Worm (Caenorhabditis elegans) whole organism, L4 larva: Measurements from ENCODE around the gene tsp-13.

Experiments used
- D1046.2 ChIP-seq: fragments of 200-800 bp; sonication (Bioruptor generic); IDR thresholded peaks from 2 replicates; pipeline ENCODE4 v1.3.6; 2022; ENCODE audit warnings: missing genetic modification characterization, missing compliant biosample characterization
- F10B5.3 ChIP-seq: sonication (generic microtip); optimal IDR thresholded peaks from 2 replicates; lab custom pipeline; 2016; ENCODE audit warnings: mild to moderate bottlenecking, missing genetic modification characterization, missing compliant biosample characterization
- F44E2.7 ChIP-seq: fragments of 200-800 bp; sonication (Bioruptor generic); IDR thresholded peaks from 2 replicates; pipeline ENCODE4 v2.1.2; 2022; ENCODE audit warnings: missing genetic modification characterization, missing compliant biosample characterization
- F49E8.2 ChIP-seq: sonication (generic microtip); optimal IDR thresholded peaks from 2 replicates; lab custom pipeline; 2016; ENCODE audit warnings: missing compliant biosample characterization, mild to moderate bottlenecking, missing genetic modification characterization, borderline replicate concordance
- Y75B8A.6 ChIP-seq: fragments of 200-800 bp; sonication (Bioruptor generic); IDR thresholded peaks from 2 replicates; pipeline ENCODE4 v1.3.6; 2022; ENCODE audit warnings: missing genetic modification reagents, missing genetic modification characterization, missing compliant biosample characterization
- ZK337.2 ChIP-seq: fragments of 200-800 bp; sonication (Bioruptor generic); IDR thresholded peaks from 2 replicates; pipeline ENCODE4 v1.3.6; 2022; ENCODE audit warnings: missing genetic modification reagents, missing genetic modification characterization, missing compliant biosample characterization
- ZK546.5 ChIP-seq, 2 experiments: sonication (generic microtip); optimal IDR thresholded peaks; 2 replicates each; lab custom pipeline; 2017; ENCODE audit warnings: missing biosample characterization in 2 of 2, missing genetic modification characterization in 2 of 2
- aha-1 ChIP-seq: fragments of 150-350 bp; peaks from one replicate; lab custom pipeline; 2014; ENCODE audit warnings: missing biosample characterization, missing genetic modification characterization
- arid-1 ChIP-seq: fragments of 200-800 bp; sonication (Bioruptor generic); conservative IDR thresholded peaks from 2 replicates; pipeline ENCODE4 v1.3.6; 2022; ENCODE audit warnings: missing genetic modification reagents, missing genetic modification characterization, missing compliant biosample characterization
- attf-4 ChIP-seq: sonication (generic microtip); optimal IDR thresholded peaks from 3 replicates; lab custom pipeline; 2017; ENCODE audit warnings: missing biosample characterization, missing genetic modification characterization
- ceh-20 ChIP-seq: fragments of 200-800 bp; sonication (Bioruptor generic); IDR thresholded peaks from 2 replicates; pipeline ENCODE4 v1.3.6; 2022; ENCODE audit warnings: missing genetic modification reagents, missing genetic modification characterization, missing compliant biosample characterization
- ceh-44 ChIP-seq: fragments of 200-800 bp; sonication (Bioruptor generic); IDR thresholded peaks from 2 replicates; pipeline ENCODE4 v1.3.6; 2022; ENCODE audit warnings: missing genetic modification reagents, missing genetic modification characterization, missing compliant biosample characterization
- ceh-62 ChIP-seq: sonication (generic microtip); optimal IDR thresholded peaks from 2 replicates; lab custom pipeline; 2017; ENCODE audit warnings: missing biosample characterization, missing genetic modification characterization
- ceh-82 ChIP-seq: sonication (generic microtip); optimal IDR thresholded peaks from 2 replicates; lab custom pipeline; 2017; ENCODE audit warnings: missing biosample characterization, missing genetic modification characterization
- cey-2 ChIP-seq: sonication (generic microtip); optimal IDR thresholded peaks from 3 replicates; lab custom pipeline; 2017; ENCODE audit warnings: missing genetic modification characterization, mild to moderate bottlenecking, missing compliant biosample characterization, antibody characterized with exemption, borderline replicate concordance; ENCODE audit not compliant: insufficient read depth
- ctbp-1 ChIP-seq: fragments of 200-800 bp; sonication (Bioruptor generic); IDR thresholded peaks from 2 replicates; pipeline ENCODE4 v1.3.6; 2022; ENCODE audit warnings: missing genetic modification reagents, missing genetic modification characterization, missing compliant biosample characterization
- daf-8 ChIP-seq: fragments of 200-800 bp; sonication (Bioruptor generic); IDR thresholded peaks from 2 replicates; pipeline ENCODE4 v1.3.6; 2022; ENCODE audit warnings: missing genetic modification characterization, missing compliant biosample characterization
- dmd-8 ChIP-seq: fragments of 200-800 bp; sonication (Bioruptor generic); IDR thresholded peaks from 2 replicates; pipeline ENCODE4 v1.3.6; 2022; ENCODE audit warnings: missing genetic modification characterization, missing compliant biosample characterization
- dve-1 ChIP-seq: sonication (generic microtip); optimal IDR thresholded peaks from 2 replicates; lab custom pipeline; 2017; ENCODE audit warnings: antibody characterized with exemption, mild to moderate bottlenecking, missing genetic modification characterization, missing compliant biosample characterization; ENCODE audit not compliant: insufficient read depth
- egl-43 ChIP-seq: fragments of 200-800 bp; sonication (Bioruptor generic); IDR thresholded peaks from 2 replicates; pipeline ENCODE4 v1.3.6; 2022; ENCODE audit warnings: missing genetic modification reagents, missing genetic modification characterization, missing compliant biosample characterization
- fos-1 ChIP-seq: fragments of 150-350 bp; optimal IDR thresholded peaks from 2 replicates; lab custom pipeline; 2014; ENCODE audit warnings: missing biosample characterization, missing genetic modification characterization
- hmg-1.1 ChIP-seq: fragments of 200-800 bp; sonication (Bioruptor generic); IDR thresholded peaks from 2 replicates; pipeline ENCODE4 v1.3.6; 2022; ENCODE audit warnings: missing genetic modification reagents, missing genetic modification characterization, missing compliant biosample characterization
- lim-7 ChIP-seq: fragments of 200-800 bp; sonication (Bioruptor generic); IDR thresholded peaks from 2 replicates; pipeline ENCODE4 v1.3.6; 2022; ENCODE audit warnings: missing genetic modification characterization, missing compliant biosample characterization
- lin-13 ChIP-seq: fragments of 150-350 bp; optimal IDR thresholded peaks from 2 replicates; lab custom pipeline; 2014; ENCODE audit warnings: missing biosample characterization, missing genetic modification reagents, missing genetic modification characterization
- lsy-2 ChIP-seq, 2 experiments: fragments of 150-350 bp in 1 of 2; sonication (generic microtip) in 1 of 2; optimal IDR thresholded peaks; 2 replicates each; lab custom pipeline; 2014 to 2017; ENCODE audit warnings: missing biosample characterization in 2 of 2, missing genetic modification characterization in 2 of 2
- madf-5 ChIP-seq, 2 experiments: fragments of 200-800 bp; sonication (Bioruptor generic); IDR thresholded peaks; 2 replicates each; pipeline ENCODE4 v1.3.6; 2022; ENCODE audit warnings: missing compliant biosample characterization in 2 of 2, missing genetic modification characterization in 2 of 2
- madf-9 ChIP-seq: fragments of 200-800 bp; sonication (Bioruptor generic); conservative IDR thresholded peaks from 2 replicates; pipeline ENCODE4 v1.3.6; 2022; ENCODE audit warnings: missing genetic modification reagents, missing genetic modification characterization, missing compliant biosample characterization
- mep-1 ChIP-seq: fragments of 150-350 bp; sonication (generic microtip); optimal IDR thresholded peaks from 3 replicates; lab custom pipeline; 2014; ENCODE audit warnings: missing biosample characterization, missing genetic modification characterization
- mes-2 ChIP-seq: sonication (generic microtip); optimal IDR thresholded peaks from 2 replicates; lab custom pipeline; 2016; ENCODE audit warnings: missing genotype, mild to moderate bottlenecking, missing genetic modification characterization, missing compliant biosample characterization; ENCODE audit not compliant: poor library complexity, severe bottlenecking
- mxl-2 ChIP-seq: fragments of 200-800 bp; sonication (Bioruptor generic); conservative IDR thresholded peaks from 2 replicates; pipeline ENCODE4 v1.3.6; 2022; ENCODE audit warnings: missing genetic modification reagents, missing genetic modification characterization, missing compliant biosample characterization
- nhr-10 ChIP-seq: fragments of 150-350 bp; optimal IDR thresholded peaks from 2 replicates; lab custom pipeline; 2014; ENCODE audit warnings: missing biosample characterization, missing genetic modification characterization
- nhr-11 ChIP-seq: fragments of 150-350 bp; optimal IDR thresholded peaks from 2 replicates; lab custom pipeline; 2014; ENCODE audit warnings: missing biosample characterization, missing genetic modification characterization
- nhr-111 ChIP-seq: fragments of 200-800 bp; sonication (Bioruptor generic); optimal IDR thresholded peaks from 2 replicates; lab custom pipeline; 2018; ENCODE audit warnings: mild to moderate bottlenecking, missing genetic modification characterization, missing compliant biosample characterization
- nhr-237 ChIP-seq: sonication (generic microtip); optimal IDR thresholded peaks from 2 replicates; lab custom pipeline; 2017; ENCODE audit warnings: missing biosample characterization, missing genetic modification characterization
- nhr-28 ChIP-seq: fragments of 150-350 bp; optimal IDR thresholded peaks from 2 replicates; lab custom pipeline; 2014; ENCODE audit warnings: missing biosample characterization, missing genetic modification characterization
- nhr-48 ChIP-seq: sonication (generic microtip); optimal IDR thresholded peaks from 2 replicates; lab custom pipeline; 2016; ENCODE audit warnings: mild to moderate bottlenecking, missing genetic modification characterization, missing compliant biosample characterization
- pha-4 ChIP-seq, 2 experiments: fragments of 150-350 bp in 1 of 2; fragments of 200-800 bp in 1 of 2; sonication (Bioruptor generic) in 1 of 2; IDR thresholded peaks in 1 of 2; optimal IDR thresholded peaks in 1 of 2; 2 replicates each; pipeline versions ENCODE4 v1.3.6 to Lab custom; 2014 to 2022; ENCODE audit warnings: missing genetic modification characterization in 2 of 2, missing genetic modification reagents in 2 of 2, missing biosample characterization in 1 of 2, missing compliant biosample characterization in 1 of 2
- php-3 ChIP-seq: fragments of 200-800 bp; sonication (Bioruptor generic); IDR thresholded peaks from 2 replicates; pipeline ENCODE4 v1.3.6; 2022; ENCODE audit warnings: missing genetic modification reagents, missing genetic modification characterization, missing compliant biosample characterization
- rbr-2 ChIP-seq: sonication (generic microtip); optimal IDR thresholded peaks from 2 replicates; lab custom pipeline; 2016; ENCODE audit warnings: missing genotype, missing genetic modification characterization, missing compliant biosample characterization
- set-16 ChIP-seq: fragments of 200-800 bp; sonication (Bioruptor generic); IDR thresholded peaks from 2 replicates; pipeline ENCODE4 v1.3.6; 2022; ENCODE audit warnings: missing genetic modification reagents, missing genetic modification characterization, missing compliant biosample characterization
- skn-1 ChIP-seq: fragments of 150-350 bp; optimal IDR thresholded peaks from 2 replicates; lab custom pipeline; 2014; ENCODE audit warnings: missing biosample characterization, missing genetic modification characterization
- spr-3 ChIP-seq: fragments of 200-800 bp; sonication (Bioruptor generic); optimal IDR thresholded peaks from 2 replicates; lab custom pipeline; 2018; ENCODE audit warnings: mild to moderate bottlenecking, missing genetic modification characterization, missing compliant biosample characterization
- tag-97 ChIP-seq: fragments of 200-800 bp; sonication (Bioruptor generic); IDR thresholded peaks from 2 replicates; pipeline ENCODE4 v1.3.6; 2022; ENCODE audit warnings: missing genetic modification characterization, missing compliant biosample characterization
- unc-130 ChIP-seq: sonication (generic microtip); optimal IDR thresholded peaks from 2 replicates; lab custom pipeline; 2016; ENCODE audit warnings: missing genetic modification reagents, missing genetic modification characterization, missing compliant biosample characterization
- unc-62 ChIP-seq, 3 experiments: fragments of 150-350 bp in 1 of 3; sonication (generic microtip); optimal IDR thresholded peaks in 2 of 3; peaks in 1 of 3; 1 replicate in 1 of 3; 2 replicates in 2 of 3; lab custom pipeline; 2014 to 2017; ENCODE audit warnings: missing biosample characterization in 3 of 3, missing genetic modification characterization in 3 of 3, missing genetic modification reagents in 3 of 3, missing genotype in 1 of 3
- vab-7 ChIP-seq: fragments of 200-800 bp; sonication (Bioruptor generic); IDR thresholded peaks from 2 replicates; pipeline ENCODE4 v1.3.6; 2022; ENCODE audit warnings: missing genetic modification reagents, missing genetic modification characterization, missing compliant biosample characterization
- zag-1 ChIP-seq: fragments of 150-350 bp; optimal IDR thresholded peaks from 2 replicates; lab custom pipeline; 2014; ENCODE audit warnings: missing biosample characterization, missing genetic modification characterization
- zfp-2 ChIP-seq: sonication (generic microtip); optimal IDR thresholded peaks from 2 replicates; lab custom pipeline; 2016; ENCODE audit warnings: mild to moderate bottlenecking, missing genetic modification characterization, missing compliant biosample characterization
- zip-11 ChIP-seq: fragments of 200-800 bp; sonication (Bioruptor generic); IDR thresholded peaks from 2 replicates; pipeline ENCODE4 v1.3.6; 2022; ENCODE audit warnings: missing genetic modification characterization, missing compliant biosample characterization
- zip-2 ChIP-seq: fragments of 150-350 bp; optimal IDR thresholded peaks from 2 replicates; lab custom pipeline; 2014; ENCODE audit warnings: missing biosample characterization, missing genetic modification characterization
- ztf-11 ChIP-seq: fragments of 150-350 bp; optimal IDR thresholded peaks from 2 replicates; lab custom pipeline; 2014; ENCODE audit warnings: missing biosample characterization, missing genetic modification characterization

The tsp-13 gene

DNA sequence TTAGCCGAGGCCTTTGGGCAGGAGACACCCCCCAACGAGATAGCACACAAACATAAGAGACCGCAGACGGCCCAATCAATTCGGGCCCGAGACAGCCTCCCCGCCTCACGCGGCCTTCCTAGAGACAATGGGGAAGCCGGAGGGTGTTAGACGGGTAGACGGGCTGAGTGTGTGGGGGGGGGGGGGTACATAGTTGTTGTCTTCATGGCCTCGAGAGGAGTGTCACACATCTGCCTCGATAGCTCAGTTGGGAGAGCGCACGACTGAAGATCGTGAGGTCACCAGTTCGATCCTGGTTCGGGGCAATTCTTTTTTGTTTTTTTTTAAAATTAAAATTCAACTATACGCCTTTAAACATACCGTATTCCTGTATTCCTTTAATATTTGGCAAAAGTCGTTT, 28.1 kb upstream of the tsp-13 start (continued):
- TF ChIP-seq nhr-11 (tag; lab: Kevin White, UChicago) (no peak), unc-130 (GFP tag; lab: Kevin White, UChicago) (no peak), rbr-2 (tag; lab: Kevin White, UChicago) (peak; percentile 34), unc-62 (GFP tag; optimal IDR thresholded peaks at IDR 0.05 in 1 of 2; lab: Kevin White, UChicago) (no peak), unc-62 (tag; optimal IDR thresholded peaks at IDR 0.05; lab: Kevin White, UChicago) (no peak), aha-1 (tag; lab: Kevin White, UChicago) (no peak), madf-9 (GFP tag; lab: Robert Waterston, UW) (peak; percentile 81), mes-2 (tag; lab: Kevin White, UChicago) (peak; percentile 64), ceh-82 (tag; lab: Kevin White, UChicago) (no peak), ZK546.5 (tag; optimal IDR thresholded peaks at IDR 0.05; lab: Kevin White, UChicago) (no peak), zag-1 (tag; lab: Kevin White, UChicago) (no peak), nhr-111 (GFP tag; lab: Kevin White, UChicago) (peak; percentile 62), hmg-1.1 (GFP tag; lab: Robert Waterston, UW) (peak; percentile 91), egl-43 (GFP tag; lab: Robert Waterston, UW) (peak; percentile 95), skn-1 (tag; lab: Kevin White, UChicago) (no peak), attf-4 (no peak), lsy-2 (tag; optimal IDR thresholded peaks at IDR 0.05; lab: Kevin White, UChicago) (peak in 1 of 2 experiments; percentile 65), ztf-11 (tag; lab: Kevin White, UChicago) (no peak), ceh-44 (peak; percentile 62; the same call in 1 of the 2 replicates), madf-5 (GFP tag; IDR thresholded peaks at IDR 0.05; lab: Robert Waterston, UW) (0 out of 4 replicates have a peak, but pooled peaks have one; percentile 32 to 74), fos-1 (tag; lab: Kevin White, UChicago) (no peak), lin-13 (GFP tag; lab: Kevin White, UChicago) (peak; percentile 50), php-3 (GFP tag; lab: Robert Waterston, UW) (no peak; the same call in 1 of the 2 replicates), cey-2 (tag; lab: Kevin White, UChicago) (no peak), nhr-28 (tag; lab: Kevin White, UChicago) (peak; percentile 27), vab-7 (GFP tag; lab: Robert Waterston, UW) (peak; percentile 81), nhr-48 (tag; lab: Kevin White, UChicago) (peak; percentile 51), nhr-237 (tag; lab: Kevin White, UChicago) (no peak), spr-3 (GFP tag; lab: Kevin White, UChicago) (no peak), ceh-20 (GFP tag; lab: Robert Waterston, UW) (peak; percentile 58), mxl-2 (GFP tag; lab: Robert Waterston, UW) (no peak), ctbp-1 (GFP tag; lab: Robert Waterston, UW) (peak; percentile 89), daf-8 (GFP tag; lab: Robert Waterston, UW) (no peak), zip-2 (tag; lab: Kevin White, UChicago) (no peak), ceh-62 (tag; lab: Kevin White, UChicago) (no peak), arid-1 (GFP tag; lab: Robert Waterston, UW) (peak; percentile 88), ZK337.2 (GFP tag; lab: Robert Waterston, UW) (no peak), set-16 (peak; percentile 95), Y75B8A.6 (GFP tag; lab: Robert Waterston, UW) (no peak), lim-7 (GFP tag; lab: Robert Waterston, UW) (peak; percentile 91), F10B5.3 (no peak), zip-11 (no peak), mep-1 (tag; lab: Kevin White, UChicago) (peak; percentile 75), dmd-8 (peak; percentile 83), tag-97 (no peak), zfp-2 (peak; percentile 20), nhr-10 (tag; lab: Kevin White, UChicago) (no peak), F44E2.7 (GFP tag; lab: Robert Waterston, UW) (no peak), D1046.2 (GFP tag; lab: Robert Waterston, UW) (0 out of 2 replicates have a peak, but pooled peaks have one; percentile 64), pha-4 (GFP tag; IDR thresholded peaks at IDR 0.05; lab: Robert Waterston, UW) (peak; percentile 92), pha-4 (tag; optimal IDR thresholded peaks at IDR 0.05; lab: Kevin White, UChicago) (no peak), F49E8.2 (tag; lab: Kevin White, UChicago) (no peak), dve-1 (tag; lab: Kevin White, UChicago) (peak; percentile 53)
